Worm (Caenorhabditis elegans): ENCODE data around the gene C34C12.12.
A peak's percentile ranks its signal among the peaks of the same experiment; 100 is the strongest.

Gene C34C12.12

ce11 chrIII:3475014-3475413 is 22.0 kb downstream of the C34C12.12 start (continued):
- TF ChIP-seq F23B12.7 (tag; optimal IDR thresholded peaks at IDR 0.05; ENCODE audit: insufficient read depth), result no peak
- no peak for TF ChIP-seq attf-6 (GFP tag; IDR thresholded peaks at IDR 0.05)

DNA sequence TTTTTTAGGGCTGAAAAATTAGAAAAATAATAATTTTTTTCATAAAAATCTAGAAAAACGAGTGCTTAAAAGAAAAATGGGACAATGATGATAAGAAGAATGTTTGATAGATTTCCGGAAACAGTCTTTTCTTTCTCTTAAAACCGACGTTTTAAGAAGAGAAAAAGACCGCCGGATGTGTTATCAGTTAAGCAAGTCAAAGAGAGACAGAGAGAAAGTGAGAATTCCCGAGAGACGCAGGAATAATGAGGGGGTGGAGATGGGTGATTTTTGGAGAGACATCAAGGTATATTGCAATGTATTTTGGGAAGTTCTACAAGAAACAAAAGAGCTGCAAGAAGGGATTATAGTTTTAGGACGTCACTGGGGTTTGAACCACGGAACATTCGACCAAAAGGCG is 22.5 kb downstream of the C34C12.12 start, which contains the start of gene C34C12.9:
C34C12.9 (minus strand) TSS at position 16 of the 400 bp plus-strand sequence.
- TF ChIP-seq madf-8 (GFP tag; conservative IDR thresholded peaks at IDR 0.05), result no peak
- TF ChIP-seq Y56A3A.18 (GFP tag; IDR thresholded peaks at IDR 0.05), result 0 out of 2 replicates have a peak, but pooled peaks have one; percentile 36
- peak; percentile 54 for TF ChIP-seq nhr-80 (tag; optimal IDR thresholded peaks at IDR 0.05)
- TF ChIP-seq dox-1 (GFP tag; IDR thresholded peaks at IDR 0.05), result peak; percentile 20; the same call in 1 of the 2 replicates

ce11 chrIII:3476245-3476644 is 23.3 kb downstream of the C34C12.12 start:
- no peak for TF ChIP-seq Y53G8AR.9 (GFP tag; conservative IDR thresholded peaks at IDR 0.05)
- TF ChIP-seq bed-2 (GFP tag; IDR thresholded peaks at IDR 0.05), result 0 out of 2 replicates have a peak, but pooled peaks have one; percentile 8
- peak; percentile 5 for TF ChIP-seq ccch-3 (GFP tag; optimal IDR thresholded peaks at IDR 0.05)
- peak; percentile 86 for TF ChIP-seq ceh-100 (GFP tag; IDR thresholded peaks at IDR 0.05)
- peak; percentile 7 for TF ChIP-seq unc-130 (GFP tag; optimal IDR thresholded peaks at IDR 0.05)
- TF ChIP-seq hlh-12 (tag; optimal IDR thresholded peaks at IDR 0.05), result no peak

- TF ChIP-seq B0261.1 (tag; optimal IDR thresholded peaks at IDR 0.05), result no peak
- no peak for TF ChIP-seq B0019.2 (GFP tag; conservative IDR thresholded peaks at IDR 0.05)
- no peak for TF ChIP-seq athp-1 (tag; optimal IDR thresholded peaks at IDR 0.05)
- TF ChIP-seq akir-1 (GFP tag; optimal IDR thresholded peaks at IDR 0.05), result no peak
- TF ChIP-seq T26A5.8 (tag; optimal IDR thresholded peaks at IDR 0.05), result no peak
- TF ChIP-seq lsl-1 (GFP tag; optimal IDR thresholded peaks at IDR 0.05), result no peak
- no peak for TF ChIP-seq efl-1 (GFP tag; optimal IDR thresholded peaks at IDR 0.05)
- TF ChIP-seq F57A8.1 (GFP tag; optimal IDR thresholded peaks at IDR 0.05), result no peak
- TF ChIP-seq hsf-1 (GFP tag; IDR thresholded peaks at IDR 0.05), result no peak
- TF ChIP-seq nhr-120 (GFP tag; IDR thresholded peaks at IDR 0.05), result no peak
Observed at ce11 chrIII:3477375-3477774, 24.4 kb downstream of the C34C12.12 start.

- TF ChIP-seq nfyb-1 (GFP tag; IDR thresholded peaks at IDR 0.05) (0 out of 2 replicates have a peak, but pooled peaks have one; percentile 35), chd-7 (tag; optimal IDR thresholded peaks at IDR 0.05) (no peak)
Observed at ce11 chrIII:3478795-3479398, 25.9 kb downstream of the C34C12.12 start.

DNA sequence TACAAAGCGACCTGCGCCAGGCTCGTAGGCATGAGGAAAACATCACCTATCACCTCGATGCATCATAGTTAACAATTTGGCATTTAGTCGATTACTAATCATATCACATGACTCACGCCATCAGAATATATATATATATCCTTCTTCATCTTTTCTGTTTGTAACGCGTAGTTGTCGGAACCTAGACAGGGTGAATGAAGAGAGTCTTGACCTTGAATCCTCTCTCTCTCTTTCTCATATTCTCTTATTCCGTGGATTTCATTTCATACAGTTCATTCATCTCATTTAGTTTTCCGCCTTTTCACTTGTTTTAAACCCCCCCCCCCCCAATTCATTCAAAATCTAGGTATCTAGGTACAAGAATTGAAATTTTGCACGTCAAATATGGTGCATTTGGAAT is 27.2 kb downstream of the C34C12.12 start:
- no peak for TF ChIP-seq mxl-1 (tag; optimal IDR thresholded peaks at IDR 0.05)
- no peak for TF ChIP-seq madf-8 (GFP tag; conservative IDR thresholded peaks at IDR 0.05)
- no peak for TF ChIP-seq aptf-3 (GFP tag; IDR thresholded peaks at IDR 0.05)
- TF ChIP-seq lag-1 (GFP tag; IDR thresholded peaks at IDR 0.05), result no peak
- TF ChIP-seq snpc-4 (GFP tag; optimal IDR thresholded peaks at IDR 0.05), result no peak
- no peak for TF ChIP-seq snpc-4 (tag; optimal IDR thresholded peaks at IDR 0.05)
- no peak for TF ChIP-seq nhr-80 (tag; optimal IDR thresholded peaks at IDR 0.05)

- TF ChIP-seq pbrm-1 (GFP tag; IDR thresholded peaks at IDR 0.05) (no peak), ceh-40 (GFP tag; IDR thresholded peaks at IDR 0.05) (no peak), efl-1 (GFP tag; optimal IDR thresholded peaks at IDR 0.05) (no peak), nfya-1 (tag; optimal IDR thresholded peaks at IDR 0.05; ENCODE audit: borderline replicate concordance, insufficient read depth) (no peak), ceh-27 (GFP tag; optimal IDR thresholded peaks at IDR 0.05) (no peak), pha-4 (tag; optimal IDR thresholded peaks at IDR 0.05) (no peak), C17E4.6 (GFP tag; IDR thresholded peaks at IDR 0.05) (no peak), dpl-1 (GFP tag; optimal IDR thresholded peaks at IDR 0.05) (no peak), ztf-22 (GFP tag; optimal IDR thresholded peaks at IDR 0.05) (no peak), ztf-25 (GFP tag; IDR thresholded peaks at IDR 0.05) (no peak), F22D6.2 (tag; optimal IDR thresholded peaks at IDR 0.05) (no peak), ZK185.1 (tag; optimal IDR thresholded peaks at IDR 0.05; ENCODE audit: poor library complexity, severe bottlenecking) (no peak)
Observed at ce11 chrIII:3480950-3481349, 28.0 kb downstream of the C34C12.12 start.
